Worm (Caenorhabditis elegans) whole organism, mixed stage, embryonic: Measurements from ENCODE around the gene Y37E11AL.12.

ENCODE experiments used
- elt-3 ChIP-seq: fragments of 150-350 bp; optimal IDR thresholded peaks from 2 replicates; lab custom pipeline; 2014; ENCODE audit warnings: missing biosample characterization, missing genetic modification characterization
- nhr-12 ChIP-seq: fragments of 150-350 bp; optimal IDR thresholded peaks from 2 replicates; lab custom pipeline; 2014; ENCODE audit warnings: missing biosample characterization, missing genetic modification characterization
- nhr-76 ChIP-seq: sonication (generic microtip); optimal IDR thresholded peaks from 2 replicates; lab custom pipeline; 2017; ENCODE audit warnings: missing biosample characterization, missing genetic modification characterization
- pha-4 ChIP-seq: fragments of 150-350 bp; optimal IDR thresholded peaks from 2 replicates; lab custom pipeline; 2018; ENCODE audit warnings: missing biosample characterization, missing genetic modification reagents, missing genetic modification characterization
- tbx-8 ChIP-seq: fragments of 200-800 bp; sonication (Bioruptor generic); optimal IDR thresholded peaks from 2 replicates; lab custom pipeline; 2018; ENCODE audit warnings: mild to moderate bottlenecking, missing genetic modification characterization, moderate library complexity, missing compliant biosample characterization
- zip-8 ChIP-seq: fragments of 150-350 bp; optimal IDR thresholded peaks from 2 replicates; lab custom pipeline; 2014; ENCODE audit warnings: missing biosample characterization, missing genetic modification characterization
- ztf-11 ChIP-seq: fragments of 150-350 bp; optimal IDR thresholded peaks from 2 replicates; lab custom pipeline; 2014; ENCODE audit warnings: missing biosample characterization, missing genetic modification characterization

DNA sequence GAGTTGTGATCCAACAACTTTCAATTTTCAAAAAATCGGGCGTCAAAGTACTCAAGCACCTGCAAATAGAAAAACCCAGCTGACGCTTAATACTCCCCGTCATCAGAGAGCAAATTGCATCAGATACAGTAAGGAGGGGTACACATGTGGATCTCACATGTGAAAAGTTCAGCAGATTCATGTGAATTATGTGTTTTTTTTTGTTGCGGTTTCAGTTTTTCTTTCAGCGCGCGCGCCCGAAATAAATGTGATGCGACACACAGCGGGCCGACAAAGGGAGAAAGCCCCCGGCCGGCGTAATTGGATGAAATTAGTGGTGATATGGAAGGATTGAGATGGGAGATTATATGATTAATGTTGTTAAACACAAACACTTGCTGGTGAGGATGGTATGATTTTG is 49.6 kb downstream of the Y37E11AL.12 start:
- TF ChIP-seq nhr-12 (tag; lab: Kevin White, UChicago) = no peak
- TF ChIP-seq ztf-11 (tag; lab: Kevin White, UChicago) = no peak
- TF ChIP-seq zip-8 (tag; lab: Kevin White, UChicago) = no peak
- TF ChIP-seq nhr-76 (tag; lab: Kevin White, UChicago) = no peak
- no peak for TF ChIP-seq tbx-8
- TF ChIP-seq elt-3 (tag; lab: Kevin White, UChicago) = no peak
- TF ChIP-seq pha-4 (tag; lab: Kevin White, UChicago) = no peak
